Fruit fly (Drosophila melanogaster) whole organism, embryonic: Measurements from ENCODE around the gene CG31798.
A peak's percentile ranks its signal among the peaks of the same experiment; 100 is the strongest.

ENCODE experiments used
- Atf-2 ChIP-seq: fragments of 200-800 bp; sonication (Bioruptor generic); optimal IDR thresholded peaks from 2 replicates; lab custom pipeline; 2016; ENCODE audit warnings: missing biosample characterization, missing genetic modification characterization
- Atf6 ChIP-seq: fragments of 200-800 bp; sonication (Bioruptor generic); IDR thresholded peaks from 2 replicates; pipeline ENCODE4 v1.3.6; 2022; ENCODE audit warnings: missing biosample characterization, missing genetic modification characterization
- Awh ChIP-seq: fragments of 200-800 bp; sonication (Bioruptor generic); IDR thresholded peaks from 2 replicates; pipeline ENCODE4, ENCODE4 v1.3.6; 2022; ENCODE audit warnings: missing biosample characterization, missing genetic modification characterization
- B-H1 ChIP-seq: fragments of 200-800 bp; sonication (Bioruptor generic); IDR thresholded peaks from 3 replicates; pipeline ENCODE4 v1.3.6; 2022; ENCODE audit warnings: missing biosample characterization, missing genetic modification characterization
- CG10267 ChIP-seq: fragments of 200-800 bp; sonication (Bioruptor generic); optimal IDR thresholded peaks from 2 replicates; lab custom pipeline; 2018; ENCODE audit warnings: missing biosample characterization, mild to moderate bottlenecking, missing genetic modification characterization, moderate library complexity
- CG10274 ChIP-seq: fragments of 200-800 bp; sonication (Bioruptor generic); optimal IDR thresholded peaks from 3 replicates; lab custom pipeline; 2017; ENCODE audit warnings: missing biosample characterization, mild to moderate bottlenecking, missing genetic modification characterization
- CG10543 ChIP-seq: fragments of 200-800 bp; sonication (Bioruptor generic); optimal IDR thresholded peaks from 3 replicates; lab custom pipeline; 2017; ENCODE audit warnings: missing biosample characterization, mild to moderate bottlenecking, missing genetic modification characterization, moderate library complexity
- CG11456 ChIP-seq: fragments of 200-800 bp; sonication (Bioruptor generic); IDR thresholded peaks from 3 replicates; pipeline ENCODE4 v1.3.6; 2022; ENCODE audit warnings: missing biosample characterization, missing genetic modification characterization
- CG12299 ChIP-seq: fragments of 200-800 bp; sonication (Bioruptor generic); optimal IDR thresholded peaks from 2 replicates; lab custom pipeline; 2018; ENCODE audit warnings: missing biosample characterization, mild to moderate bottlenecking, missing genetic modification characterization
- CG12391 ChIP-seq: fragments of 200-800 bp; sonication (Bioruptor generic); optimal IDR thresholded peaks from 3 replicates; lab custom pipeline; 2018; ENCODE audit warnings: missing biosample characterization, mild to moderate bottlenecking, missing genetic modification characterization, moderate library complexity
- CG13296 ChIP-seq: fragments of 200-800 bp; sonication (Bioruptor generic); optimal IDR thresholded peaks from 3 replicates; lab custom pipeline; 2018; ENCODE audit warnings: missing biosample characterization, mild to moderate bottlenecking, missing genetic modification characterization
- CG14667 ChIP-seq: fragments of 200-800 bp; sonication (Bioruptor generic); IDR thresholded peaks from 2 replicates; pipeline ENCODE4 v1.3.6; 2022; ENCODE audit warnings: missing biosample characterization, missing genetic modification characterization
- CG15269 ChIP-seq: fragments of 200-800 bp; sonication (Bioruptor generic); optimal IDR thresholded peaks from 2 replicates; lab custom pipeline; 2018; ENCODE audit warnings: missing biosample characterization, mild to moderate bottlenecking, missing genetic modification characterization, moderate library complexity
- CG1647 ChIP-seq: fragments of 200-800 bp; sonication (Bioruptor generic); optimal IDR thresholded peaks from 3 replicates; lab custom pipeline; 2016; ENCODE audit warnings: missing biosample characterization, missing genetic modification characterization
- CG1792 ChIP-seq: fragments of 200-800 bp; sonication (Bioruptor generic); optimal IDR thresholded peaks from 2 replicates; lab custom pipeline; 2016; ENCODE audit warnings: missing biosample characterization, missing genetic modification characterization
- CG2712 ChIP-seq: fragments of 200-800 bp; optimal IDR thresholded peaks from 3 replicates; lab custom pipeline; 2019; ENCODE audit warnings: missing biosample characterization, mild to moderate bottlenecking, missing genetic modification characterization, moderate library complexity
- CG31441 ChIP-seq: fragments of 200-800 bp; sonication (Bioruptor generic); IDR thresholded peaks from 2 replicates; pipeline ENCODE4 v1.3.6; 2022; ENCODE audit warnings: missing biosample characterization, missing genetic modification characterization
- CG34376 ChIP-seq: fragments of 200-800 bp; sonication (Bioruptor generic); optimal IDR thresholded peaks from 2 replicates; lab custom pipeline; 2018; ENCODE audit warnings: missing biosample characterization, mild to moderate bottlenecking, missing genetic modification characterization
- CG4707 ChIP-seq: fragments of 200-800 bp; sonication (Bioruptor generic); optimal IDR thresholded peaks from 2 replicates; lab custom pipeline; 2018; ENCODE audit warnings: missing biosample characterization, mild to moderate bottlenecking, missing genetic modification characterization, moderate library complexity
- CG4730 ChIP-seq: fragments of 200-800 bp; sonication (Bioruptor generic); IDR thresholded peaks from 2 replicates; pipeline ENCODE4 v1.3.6; 2022; ENCODE audit warnings: missing biosample characterization, missing genetic modification characterization
- CG5245 ChIP-seq: fragments of 200-800 bp; sonication (Bioruptor generic); optimal IDR thresholded peaks from 3 replicates; lab custom pipeline; 2016; ENCODE audit warnings: missing biosample characterization, missing genetic modification characterization
- CG8765 ChIP-seq: fragments of 200-800 bp; sonication (Bioruptor generic); IDR thresholded peaks from 2 replicates; pipeline ENCODE4 v1.3.6; 2022; ENCODE audit warnings: missing biosample characterization, missing genetic modification characterization
- HLH54F ChIP-seq: fragments of 200-800 bp; sonication (Bioruptor generic); optimal IDR thresholded peaks from 3 replicates; lab custom pipeline; 2016; ENCODE audit warnings: missing biosample characterization, missing genetic modification characterization
- HmgD ChIP-seq: fragments of 200-800 bp; sonication (Bioruptor generic); optimal IDR thresholded peaks from 3 replicates; lab custom pipeline; 2016; ENCODE audit warnings: missing biosample characterization, missing genetic modification characterization
- Hr51 ChIP-seq, 2 experiments: fragments of 200-800 bp; sonication (Bioruptor generic); optimal IDR thresholded peaks; 2 replicates in 1 of 2; 3 replicates in 1 of 2; lab custom pipeline; 2016 to 2018; ENCODE audit warnings: missing biosample characterization in 2 of 2, missing genetic modification characterization in 2 of 2, mild to moderate bottlenecking in 1 of 2, moderate library complexity in 1 of 2
- Lhr ChIP-seq: fragments of 200-800 bp; sonication (Bioruptor generic); optimal IDR thresholded peaks from 3 replicates; lab custom pipeline; 2017; ENCODE audit warnings: mild to moderate bottlenecking, missing biosample characterization, missing genetic modification reagents, missing genetic modification characterization
- Ssrp ChIP-seq: fragments of 200-800 bp; sonication (Bioruptor generic); optimal IDR thresholded peaks from 2 replicates; lab custom pipeline; 2018; ENCODE audit warnings: missing biosample characterization, mild to moderate bottlenecking, missing genetic modification characterization, moderate library complexity
- Tbp ChIP-seq: fragments of >200 bp; optimal IDR thresholded peaks from 2 replicates; lab custom pipeline; 2018; ENCODE audit warnings: missing biosample characterization, missing genetic modification characterization
- Xbp1 ChIP-seq: fragments of 200-800 bp; sonication (Bioruptor generic); optimal IDR thresholded peaks from 3 replicates; lab custom pipeline; 2016; ENCODE audit warnings: missing biosample characterization, mild to moderate bottlenecking, missing genetic modification characterization
- amos ChIP-seq: fragments of 200-800 bp; sonication (Bioruptor generic); IDR thresholded peaks from 2 replicates; pipeline ENCODE4 v1.3.6; 2022; ENCODE audit warnings: missing biosample characterization, missing genetic modification characterization; ENCODE audit not compliant: partially characterized antibody
- bbx ChIP-seq: fragments of 200-800 bp; sonication (Bioruptor generic); IDR thresholded peaks from 2 replicates; pipeline ENCODE4 v1.3.6; 2022; ENCODE audit warnings: missing biosample characterization, missing genetic modification characterization; ENCODE audit not compliant: partially characterized antibody
- chif ChIP-seq, 2 experiments: fragments of 200-800 bp; sonication (Bioruptor generic); optimal IDR thresholded peaks; 3 replicates each; lab custom pipeline; 2016; ENCODE audit warnings: missing biosample characterization in 2 of 2, missing genetic modification characterization in 2 of 2
- crc ChIP-seq: fragments of 200-800 bp; sonication (Bioruptor generic); optimal IDR thresholded peaks from 2 replicates; lab custom pipeline; 2016; ENCODE audit warnings: missing biosample characterization, missing genetic modification characterization
- crp ChIP-seq, 2 experiments: fragments of 200-800 bp; sonication (Bioruptor generic); optimal IDR thresholded peaks; 2 replicates in 1 of 2; 3 replicates in 1 of 2; lab custom pipeline; 2017; ENCODE audit warnings: missing biosample characterization in 2 of 2, missing genetic modification characterization in 2 of 2, mild to moderate bottlenecking in 1 of 2, moderate library complexity in 1 of 2
- emc ChIP-seq: fragments of 200-800 bp; sonication (Bioruptor generic); optimal IDR thresholded peaks from 2 replicates; lab custom pipeline; 2016; ENCODE audit warnings: missing biosample characterization, missing genetic modification characterization
- esg ChIP-seq: fragments of 200-800 bp; sonication (Bioruptor generic); conservative IDR thresholded peaks from 2 replicates; pipeline ENCODE4 v1.3.6; 2022; ENCODE audit warnings: missing biosample characterization, missing genetic modification characterization
- gcm2 ChIP-seq: fragments of 200-800 bp; sonication (Bioruptor generic); optimal IDR thresholded peaks from 2 replicates; lab custom pipeline; 2016; ENCODE audit warnings: missing biosample characterization, missing genetic modification characterization
- grau ChIP-seq: fragments of 200-800 bp; optimal IDR thresholded peaks from 3 replicates; lab custom pipeline; 2019; ENCODE audit warnings: missing biosample characterization, mild to moderate bottlenecking, missing genetic modification characterization, moderate library complexity
- gsb ChIP-seq: fragments of 200-800 bp; sonication (Bioruptor generic); IDR thresholded peaks from 2 replicates; pipeline ENCODE4 v1.3.6; 2022; ENCODE audit warnings: missing biosample characterization, missing genetic modification characterization
- gsb-n ChIP-seq: fragments of 200-800 bp; sonication (Bioruptor generic); optimal IDR thresholded peaks from 3 replicates; lab custom pipeline; 2018; ENCODE audit warnings: missing biosample characterization, mild to moderate bottlenecking, missing genetic modification characterization
- gt ChIP-seq: fragments of 200-800 bp; sonication (Bioruptor generic); IDR thresholded peaks from 2 replicates; pipeline ENCODE4 v1.3.6; 2022; ENCODE audit warnings: missing biosample characterization, missing genetic modification characterization
- hb ChIP-seq: fragments of 200-800 bp; sonication (Bioruptor generic); IDR thresholded peaks from 3 replicates; pipeline ENCODE4 v1.3.6; 2022; ENCODE audit warnings: missing biosample characterization, missing genetic modification characterization; ENCODE audit not compliant: partially characterized antibody
- ind ChIP-seq: fragments of 200-800 bp; sonication (Bioruptor generic); optimal IDR thresholded peaks from 3 replicates; lab custom pipeline; 2016; ENCODE audit warnings: missing biosample characterization, missing genetic modification characterization
- mirr ChIP-seq: fragments of 200-800 bp; sonication (Bioruptor generic); optimal IDR thresholded peaks from 3 replicates; lab custom pipeline; 2018; ENCODE audit warnings: missing biosample characterization, mild to moderate bottlenecking, missing genetic modification characterization
- odd ChIP-seq: fragments of 200-800 bp; sonication (Bioruptor generic); optimal IDR thresholded peaks from 2 replicates; lab custom pipeline; 2017; ENCODE audit warnings: missing biosample characterization, mild to moderate bottlenecking, missing genetic modification characterization
- salm ChIP-seq: fragments of 200-800 bp; sonication (Bioruptor generic); optimal IDR thresholded peaks from 2 replicates; lab custom pipeline; 2018; ENCODE audit warnings: missing biosample characterization, mild to moderate bottlenecking, missing genetic modification characterization
- scrt ChIP-seq: fragments of 200-800 bp; sonication (Bioruptor generic); optimal IDR thresholded peaks from 2 replicates; lab custom pipeline; 2018; ENCODE audit warnings: missing biosample characterization, mild to moderate bottlenecking, missing genetic modification characterization, moderate library complexity
- tll ChIP-seq, 2 experiments: fragments of 200-800 bp in 1 of 2; fragments of >200 bp in 1 of 2; sonication (Bioruptor generic) in 1 of 2; optimal IDR thresholded peaks; 2 replicates each; lab custom pipeline; 2017 to 2019; ENCODE audit warnings: missing biosample characterization in 2 of 2, missing genetic modification characterization in 2 of 2, mild to moderate bottlenecking in 1 of 2, moderate library complexity in 1 of 2
- wek ChIP-seq: fragments of 200-800 bp; sonication (Bioruptor generic); optimal IDR thresholded peaks from 3 replicates; lab custom pipeline; 2018; ENCODE audit warnings: missing biosample characterization, mild to moderate bottlenecking, missing genetic modification characterization, moderate library complexity
- zen ChIP-seq: fragments of 200-800 bp; sonication (Bioruptor generic); optimal IDR thresholded peaks from 3 replicates; lab custom pipeline; 2018; ENCODE audit warnings: missing biosample characterization, mild to moderate bottlenecking, missing genetic modification characterization, moderate library complexity
- zfh2 ChIP-seq: fragments of 200-800 bp; sonication (Bioruptor generic); optimal IDR thresholded peaks from 2 replicates; lab custom pipeline; 2016; ENCODE audit warnings: missing biosample characterization, missing genetic modification characterization

CG31798 gene

dm6 chr2L:19364622-19365021, 29.3 kb upstream of the CG31798 start (continued):
- TF ChIP-seq Hr51 (GFP tag; optimal IDR thresholded peaks at IDR 0.05; lab: Kevin White, UChicago) (peak in 1 of 2 experiments; percentile 35), Xbp1 (peak; percentile 28), CG13296 (GFP tag; lab: Kevin White, UChicago) (no peak), CG1647 (GFP tag; lab: Kevin White, UChicago) (no peak), gcm2 (GFP tag; lab: Kevin White, UChicago) (no peak), odd (peak; percentile 14), zfh2 (no peak), CG10543 (GFP tag; lab: Kevin White, UChicago) (no peak), Lhr (GFP tag; lab: Kevin White, UChicago) (no peak), scrt (GFP tag; lab: Kevin White, UChicago) (no peak), CG12391 (peak; percentile 44), CG10267 (peak; percentile 7), Atf6 (GFP tag; lab: Robert Waterston, UW) (no peak), Awh (GFP tag; lab: Robert Waterston, UW) (no peak), CG8765 (GFP tag; lab: Robert Waterston, UW) (no peak), HLH54F (GFP tag; lab: Kevin White, UChicago) (no peak), CG11456 (GFP tag; lab: Robert Waterston, UW) (no peak), CG31441 (GFP tag; lab: Robert Waterston, UW) (peak; percentile 43), CG4707 (no peak), esg (no peak), B-H1 (GFP tag; lab: Robert Waterston, UW) (no peak), CG5245 (no peak), wek (GFP tag; lab: Kevin White, UChicago) (no peak), CG2712 (peak; percentile 50), emc (GFP tag; lab: Kevin White, UChicago) (no peak), ind (GFP tag; lab: Kevin White, UChicago) (peak; percentile 19), CG10274 (GFP tag; lab: Kevin White, UChicago) (peak; percentile 86), CG1792 (GFP tag; lab: Kevin White, UChicago) (no peak), HmgD (GFP tag; lab: Kevin White, UChicago) (no peak), CG15269 (tag; lab: Kevin White, UChicago) (peak; percentile 34), hb (GFP tag; lab: Robert Waterston, UW) (no peak), tll (GFP tag; optimal IDR thresholded peaks at IDR 0.05; lab: Kevin White, UChicago) (no peak), mirr (GFP tag; lab: Kevin White, UChicago) (no peak), CG14667 (GFP tag; lab: Robert Waterston, UW) (no peak), Ssrp (tag; lab: Kevin White, UChicago) (no peak), CG12299 (no peak), zen (tag; lab: Kevin White, UChicago) (no peak), Atf-2 (no peak), chif (GFP tag; optimal IDR thresholded peaks at IDR 0.05; lab: Kevin White, UChicago) (no peak), grau (peak; percentile 34), gsb (GFP tag; lab: Robert Waterston, UW) (no peak), bbx (no peak), CG4730 (GFP tag; lab: Robert Waterston, UW) (no peak), crp (GFP tag; optimal IDR thresholded peaks at IDR 0.05; lab: Kevin White, UChicago) (no peak), gsb-n (tag; lab: Kevin White, UChicago) (peak; percentile 3), CG34376 (GFP tag; lab: Kevin White, UChicago) (no peak), amos (GFP tag; lab: Robert Waterston, UW) (no peak), gt (no peak), Tbp (no peak), salm (tag; lab: Kevin White, UChicago) (no peak), crc (GFP tag; lab: Kevin White, UChicago) (no peak)
